Fruit fly (Drosophila melanogaster) whole organism, pupa: ENCODE data around the gene CG3588.

Experiments used
- CG10348 ChIP-seq: fragments of 200-800 bp; sonication (Bioruptor generic); IDR thresholded peaks from 2 replicates; pipeline ENCODE4 v1.3.6; 2022; ENCODE audit warnings: missing biosample characterization, missing genetic modification characterization
- CG12605 ChIP-seq: fragments of 200-800 bp; sonication (Bioruptor generic); IDR thresholded peaks from 2 replicates; pipeline ENCODE4 v1.3.6; 2022; ENCODE audit warnings: missing biosample characterization, missing genetic modification characterization
- CG13204 ChIP-seq: fragments of 200-800 bp; sonication (Bioruptor generic); optimal IDR thresholded peaks from 2 replicates; lab custom pipeline; 2018; ENCODE audit warnings: missing biosample characterization, mild to moderate bottlenecking, missing genetic modification characterization, moderate library complexity
- CG14655 ChIP-seq: fragments of 200-800 bp; sonication (Bioruptor generic); optimal IDR thresholded peaks from 3 replicates; lab custom pipeline; 2017; ENCODE audit warnings: mild to moderate bottlenecking, missing biosample characterization, missing genetic modification reagents, missing genetic modification characterization
- CG15710 ChIP-seq: fragments of 200-800 bp; sonication (Bioruptor generic); optimal IDR thresholded peaks from 2 replicates; lab custom pipeline; 2018; ENCODE audit warnings: missing biosample characterization, mild to moderate bottlenecking, missing genetic modification characterization, moderate library complexity
- CG17806 ChIP-seq: fragments of 200-800 bp; sonication (Bioruptor generic); optimal IDR thresholded peaks from 2 replicates; lab custom pipeline; 2018; ENCODE audit warnings: missing biosample characterization, mild to moderate bottlenecking, missing genetic modification characterization, moderate library complexity
- CG32121 ChIP-seq: fragments of 200-800 bp; sonication (Bioruptor generic); IDR thresholded peaks from 2 replicates; pipeline ENCODE4 v1.3.6; 2022; ENCODE audit warnings: missing biosample characterization, missing genetic modification characterization
- CG34367 ChIP-seq: fragments of 200-800 bp; sonication (Bioruptor generic); optimal IDR thresholded peaks from 2 replicates; lab custom pipeline; 2018; ENCODE audit warnings: missing biosample characterization, mild to moderate bottlenecking, missing genetic modification characterization
- CG4496 ChIP-seq: fragments of 200-800 bp; sonication (Bioruptor generic); IDR thresholded peaks from 3 replicates; pipeline ENCODE4 v1.3.6; 2022; ENCODE audit warnings: missing biosample characterization, missing genetic modification characterization
- CG8159 ChIP-seq: fragments of 200-800 bp; sonication (Bioruptor generic); optimal IDR thresholded peaks from 3 replicates; lab custom pipeline; 2018; ENCODE audit warnings: missing biosample characterization, mild to moderate bottlenecking, missing genetic modification characterization, moderate library complexity
- CG8301 ChIP-seq: fragments of 200-800 bp; sonication (Bioruptor generic); optimal IDR thresholded peaks from 2 replicates; lab custom pipeline; 2018; ENCODE audit warnings: missing biosample characterization, mild to moderate bottlenecking, missing genetic modification characterization
- CG9948 ChIP-seq: fragments of 200-800 bp; sonication (Bioruptor generic); optimal IDR thresholded peaks from 2 replicates; lab custom pipeline; 2018; ENCODE audit warnings: missing biosample characterization, mild to moderate bottlenecking, missing genetic modification characterization, moderate library complexity
- D1 ChIP-seq: fragments of 200-800 bp; sonication (Bioruptor generic); optimal IDR thresholded peaks from 2 replicates; lab custom pipeline; 2018; ENCODE audit warnings: missing biosample characterization, mild to moderate bottlenecking, missing genetic modification characterization, moderate library complexity
- EcR ChIP-seq: fragments of 200-800 bp; sonication (Bioruptor generic); optimal IDR thresholded peaks from 3 replicates; lab custom pipeline; 2019; ENCODE audit warnings: missing biosample characterization, missing genetic modification characterization, mild to moderate bottlenecking, moderate library complexity, missing genetic modification reagents
- Ets98B ChIP-seq: fragments of 200-800 bp; sonication (Bioruptor generic); IDR thresholded peaks from 2 replicates; pipeline ENCODE4 v1.3.6; 2022; ENCODE audit warnings: missing biosample characterization, missing genetic modification characterization
- Pif1A ChIP-seq: fragments of 200-800 bp; sonication (Bioruptor generic); optimal IDR thresholded peaks from 3 replicates; lab custom pipeline; 2016; ENCODE audit warnings: missing biosample characterization, missing genetic modification characterization
- Pif1B ChIP-seq: fragments of 200-800 bp; sonication (Bioruptor generic); optimal IDR thresholded peaks from 3 replicates; lab custom pipeline; 2016; ENCODE audit warnings: missing biosample characterization, missing genetic modification characterization
- Snoo ChIP-seq: fragments of 200-800 bp; sonication (Bioruptor generic); optimal IDR thresholded peaks from 3 replicates; lab custom pipeline; 2017; ENCODE audit warnings: missing biosample characterization, mild to moderate bottlenecking, missing genetic modification characterization, inconsistent platforms
- fd96Ca ChIP-seq: fragments of 200-800 bp; sonication (Bioruptor generic); IDR thresholded peaks from 3 replicates; pipeline ENCODE4 v1.3.6; 2022; ENCODE audit warnings: missing biosample characterization, missing genetic modification characterization
- gl ChIP-seq: fragments of 200-800 bp; sonication (Bioruptor generic); optimal IDR thresholded peaks from 2 replicates; lab custom pipeline; 2018; ENCODE audit warnings: missing biosample characterization, mild to moderate bottlenecking, missing genetic modification characterization
- rn ChIP-seq: fragments of 200-800 bp; sonication (Bioruptor generic); IDR thresholded peaks from 2 replicates; pipeline ENCODE4 v1.3.6; 2022; ENCODE audit warnings: missing biosample characterization, missing genetic modification characterization

CG3588 gene

DNA sequence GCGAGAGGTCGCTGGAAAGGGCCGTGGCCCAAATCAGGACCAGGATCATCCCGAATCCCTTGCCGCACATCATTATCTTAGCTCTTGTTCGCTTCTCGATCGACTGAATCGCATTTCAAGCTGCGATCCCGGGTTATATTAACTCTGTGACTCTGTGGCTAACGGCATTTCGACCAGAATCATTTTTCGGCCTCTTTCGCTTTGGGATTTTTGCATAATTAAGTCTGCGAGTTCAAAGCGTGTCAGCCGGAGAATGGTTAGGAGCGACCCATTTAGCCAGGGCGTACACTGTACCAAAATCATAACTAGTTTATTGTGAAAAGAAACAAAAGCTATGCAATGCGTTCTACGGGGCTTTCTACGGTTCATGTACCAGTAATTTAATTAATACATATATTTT is 36.0 kb upstream of the CG3588 start, which contains the start of gene CG14418:
TSS of gene CG14418 (minus strand) at position 101 of the 400 bp plus-strand sequence.
- no peak for TF ChIP-seq Snoo (tag; lab: Kevin White, UChicago)
- no peak for TF ChIP-seq gl
- TF ChIP-seq Ets98B = no peak
- TF ChIP-seq rn (GFP tag; lab: Robert Waterston, UW) = no peak
- no peak for TF ChIP-seq CG15710 (tag; lab: Kevin White, UChicago)

DNA sequence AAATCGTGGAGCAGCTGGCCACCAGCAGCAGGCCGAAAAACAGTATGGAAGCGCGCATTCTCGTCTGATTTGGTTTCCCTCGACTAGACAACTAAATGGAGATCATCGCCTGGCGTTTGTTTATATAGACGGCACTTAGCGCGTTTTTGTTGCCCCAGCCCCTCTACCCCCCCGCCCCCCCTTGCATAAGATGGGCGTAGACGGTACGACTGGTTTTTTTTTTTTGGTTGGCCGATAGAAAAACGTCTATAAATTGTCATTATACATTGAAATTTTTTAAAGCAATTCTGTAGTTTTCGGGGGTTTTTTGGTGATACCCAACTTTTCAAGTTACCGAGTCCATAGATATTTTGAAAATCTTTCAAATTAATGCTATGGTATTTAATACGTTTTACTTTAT is 33.8 kb upstream of the CG3588 start, which contains the start of gene CG14419:
TSS of gene CG14419 (minus strand) at position 101 of the 400 bp plus-strand sequence.
- TF ChIP-seq CG15710 (tag; lab: Kevin White, UChicago) (no peak), CG10348 (GFP tag; lab: Robert Waterston, UW) (no peak), CG8301 (no peak), fd96Ca (GFP tag; lab: Robert Waterston, UW) (no peak), CG13204 (GFP tag; lab: Kevin White, UChicago) (no peak), gl (no peak), EcR (GFP tag; lab: Kevin White, UChicago) (no peak), Snoo (tag; lab: Kevin White, UChicago) (no peak), CG32121 (no peak)

DNA sequence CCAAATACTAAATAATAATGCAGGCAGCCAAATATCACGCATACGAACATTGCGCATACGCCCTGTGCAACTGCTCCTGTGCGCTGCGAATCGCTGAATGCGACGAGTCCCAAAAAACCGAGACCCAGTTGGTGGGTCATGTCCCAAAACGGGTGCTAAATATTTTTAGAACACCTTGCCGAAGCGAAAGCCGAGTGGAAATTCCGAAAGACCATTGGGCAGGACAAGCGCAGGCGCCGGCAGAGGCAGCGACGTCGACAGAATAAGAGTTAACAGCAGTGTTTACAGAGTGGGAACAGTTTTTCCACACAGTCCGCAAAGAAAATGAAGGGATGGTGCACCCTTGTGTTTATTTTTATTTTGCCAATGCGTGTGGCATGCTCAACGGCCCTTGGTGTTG is 31.4 kb upstream of the CG3588 start:
- TF ChIP-seq gl = no peak
- no peak for TF ChIP-seq CG32121
- no peak for TF ChIP-seq rn (GFP tag; lab: Robert Waterston, UW)
- no peak for TF ChIP-seq CG4496 (GFP tag; lab: Robert Waterston, UW)
- no peak for TF ChIP-seq CG8301
- TF ChIP-seq Snoo (tag; lab: Kevin White, UChicago) = no peak
- TF ChIP-seq EcR (GFP tag; lab: Kevin White, UChicago) = no peak
- TF ChIP-seq CG14655 (GFP tag; lab: Kevin White, UChicago) = no peak
- no peak for TF ChIP-seq CG10348 (GFP tag; lab: Robert Waterston, UW)
- TF ChIP-seq D1 (tag; lab: Kevin White, UChicago) = no peak
- no peak for TF ChIP-seq Pif1A (GFP tag; lab: Kevin White, UChicago)
- TF ChIP-seq CG8159 = no peak
- TF ChIP-seq CG9948 (tag; lab: Kevin White, UChicago) = no peak
- no peak for TF ChIP-seq fd96Ca (GFP tag; lab: Robert Waterston, UW)
- TF ChIP-seq Pif1B (GFP tag; lab: Kevin White, UChicago) = no peak
- TF ChIP-seq CG17806 (tag; lab: Kevin White, UChicago) = no peak
- no peak for TF ChIP-seq CG34367 (tag; lab: Kevin White, UChicago)

DNA sequence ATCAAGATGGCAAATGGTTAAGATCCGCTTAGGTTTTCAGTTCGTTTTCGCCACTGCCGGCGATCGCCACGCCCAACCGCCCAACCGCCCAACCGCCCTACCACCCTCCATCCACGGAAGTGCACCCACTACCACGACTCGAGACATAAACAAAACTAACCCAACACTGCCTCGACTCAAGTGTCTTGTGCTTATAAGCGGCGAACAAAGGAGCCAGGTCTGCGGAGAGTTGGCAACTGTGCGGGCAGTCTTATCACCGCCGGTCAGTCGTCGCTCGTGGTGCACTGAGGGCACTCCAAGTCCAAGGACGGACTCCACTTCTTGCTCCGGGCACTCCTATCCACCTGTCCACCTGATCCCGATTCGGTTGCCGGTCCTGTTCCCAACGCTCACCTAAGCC is 29.1 kb upstream of the CG3588 start, which contains the start of gene CG3526:
TSS of gene CG3526 (plus strand) at position 301 of the 400 bp plus-strand sequence.
- TF ChIP-seq CG15710 (tag; lab: Kevin White, UChicago) (no peak), CG8159 (no peak), EcR (GFP tag; lab: Kevin White, UChicago) (no peak), Snoo (tag; lab: Kevin White, UChicago) (no peak), CG34367 (tag; lab: Kevin White, UChicago) (no peak), Pif1B (GFP tag; lab: Kevin White, UChicago) (no peak), CG32121 (no peak), rn (GFP tag; lab: Robert Waterston, UW) (no peak), CG14655 (GFP tag; lab: Kevin White, UChicago) (no peak), CG8301 (no peak), CG9948 (tag; lab: Kevin White, UChicago) (no peak)

DNA sequence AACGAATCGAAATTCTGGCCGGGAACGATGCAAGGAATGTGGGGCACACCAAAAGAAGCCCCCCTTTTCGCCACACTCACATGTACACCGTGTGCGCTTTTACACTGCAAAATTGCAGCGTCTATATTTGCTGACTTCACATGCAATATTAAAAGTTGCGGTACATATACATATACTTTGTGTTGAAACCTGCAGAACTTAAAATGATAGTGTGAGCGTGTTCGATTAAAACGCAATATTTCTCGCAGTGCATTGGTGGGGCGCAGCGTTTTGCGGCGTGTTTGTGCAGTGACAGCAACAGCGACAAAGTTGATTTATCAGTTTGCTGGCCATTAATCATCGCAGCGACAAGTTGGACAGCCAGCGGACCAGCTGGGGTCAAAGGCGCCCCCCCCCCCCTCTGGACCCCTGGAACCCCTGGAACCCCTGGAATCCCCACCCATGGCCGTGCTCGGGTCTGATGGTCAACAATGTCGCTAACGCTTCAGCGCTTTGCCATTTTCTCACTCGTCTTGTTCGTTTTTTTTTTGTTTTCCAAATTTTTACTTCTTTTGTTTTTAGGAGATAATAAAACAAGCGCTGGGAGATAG is 12.4 kb upstream of the CG3588 start:
- TF ChIP-seq Pif1A (GFP tag; lab: Kevin White, UChicago) (peak; percentile 9), CG32121 (no peak), CG4496 (GFP tag; lab: Robert Waterston, UW) (peak; percentile 41; the same call in 1 of the 3 replicates), rn (GFP tag; lab: Robert Waterston, UW) (no peak), CG34367 (tag; lab: Kevin White, UChicago) (peak; percentile 15), D1 (tag; lab: Kevin White, UChicago) (no peak), fd96Ca (GFP tag; lab: Robert Waterston, UW) (0 out of 3 replicates have a peak, but pooled peaks have one; percentile 27), CG8301 (no peak), CG13204 (GFP tag; lab: Kevin White, UChicago) (no peak), CG17806 (tag; lab: Kevin White, UChicago) (peak; percentile 14), CG15710 (tag; lab: Kevin White, UChicago) (no peak), CG12605 (no peak), Ets98B (0 out of 2 replicates have a peak, but pooled peaks have one; percentile 18), CG9948 (tag; lab: Kevin White, UChicago) (peak; percentile 7), gl (no peak), CG14655 (GFP tag; lab: Kevin White, UChicago) (peak; percentile 16), EcR (GFP tag; lab: Kevin White, UChicago) (no peak), CG8159 (peak; percentile 20), CG10348 (GFP tag; lab: Robert Waterston, UW) (no peak), Pif1B (GFP tag; lab: Kevin White, UChicago) (no peak)

DNA sequence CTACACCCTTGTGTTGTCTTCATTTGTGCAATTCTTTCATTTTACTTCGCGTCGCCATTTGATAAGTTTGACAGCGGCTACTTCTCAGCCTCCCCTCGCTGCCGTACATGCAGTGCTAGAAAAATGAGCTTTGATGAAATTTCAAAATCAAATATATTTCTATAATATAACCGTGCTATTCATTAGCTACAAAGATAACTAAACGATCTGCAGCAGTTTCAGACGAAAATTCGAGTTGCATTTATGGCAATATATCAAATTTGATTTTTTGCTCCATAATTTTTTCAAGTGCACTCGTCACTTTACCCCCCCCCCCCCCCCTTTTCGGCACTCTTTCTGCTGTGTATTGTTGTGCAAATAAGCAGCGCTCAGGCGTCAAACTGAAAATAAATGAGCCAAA is 7.0 kb upstream of the CG3588 start:
- TF ChIP-seq CG10348 (GFP tag; lab: Robert Waterston, UW) (no peak), CG14655 (GFP tag; lab: Kevin White, UChicago) (no peak), CG13204 (GFP tag; lab: Kevin White, UChicago) (no peak), Pif1A (GFP tag; lab: Kevin White, UChicago) (no peak), CG8159 (no peak), CG15710 (tag; lab: Kevin White, UChicago) (no peak), gl (no peak), CG32121 (no peak), Snoo (tag; lab: Kevin White, UChicago) (no peak), Pif1B (GFP tag; lab: Kevin White, UChicago) (no peak), Ets98B (no peak), fd96Ca (GFP tag; lab: Robert Waterston, UW) (no peak), EcR (GFP tag; lab: Kevin White, UChicago) (no peak), CG17806 (tag; lab: Kevin White, UChicago) (no peak), CG9948 (tag; lab: Kevin White, UChicago) (no peak), CG34367 (tag; lab: Kevin White, UChicago) (no peak), CG12605 (no peak)
- TF ChIP-seq, all 21 proteins: peak for 0
